Fruit fly (Drosophila melanogaster): Measurements from ENCODE around the gene Rtel1.

Rtel1 gene

DNA sequence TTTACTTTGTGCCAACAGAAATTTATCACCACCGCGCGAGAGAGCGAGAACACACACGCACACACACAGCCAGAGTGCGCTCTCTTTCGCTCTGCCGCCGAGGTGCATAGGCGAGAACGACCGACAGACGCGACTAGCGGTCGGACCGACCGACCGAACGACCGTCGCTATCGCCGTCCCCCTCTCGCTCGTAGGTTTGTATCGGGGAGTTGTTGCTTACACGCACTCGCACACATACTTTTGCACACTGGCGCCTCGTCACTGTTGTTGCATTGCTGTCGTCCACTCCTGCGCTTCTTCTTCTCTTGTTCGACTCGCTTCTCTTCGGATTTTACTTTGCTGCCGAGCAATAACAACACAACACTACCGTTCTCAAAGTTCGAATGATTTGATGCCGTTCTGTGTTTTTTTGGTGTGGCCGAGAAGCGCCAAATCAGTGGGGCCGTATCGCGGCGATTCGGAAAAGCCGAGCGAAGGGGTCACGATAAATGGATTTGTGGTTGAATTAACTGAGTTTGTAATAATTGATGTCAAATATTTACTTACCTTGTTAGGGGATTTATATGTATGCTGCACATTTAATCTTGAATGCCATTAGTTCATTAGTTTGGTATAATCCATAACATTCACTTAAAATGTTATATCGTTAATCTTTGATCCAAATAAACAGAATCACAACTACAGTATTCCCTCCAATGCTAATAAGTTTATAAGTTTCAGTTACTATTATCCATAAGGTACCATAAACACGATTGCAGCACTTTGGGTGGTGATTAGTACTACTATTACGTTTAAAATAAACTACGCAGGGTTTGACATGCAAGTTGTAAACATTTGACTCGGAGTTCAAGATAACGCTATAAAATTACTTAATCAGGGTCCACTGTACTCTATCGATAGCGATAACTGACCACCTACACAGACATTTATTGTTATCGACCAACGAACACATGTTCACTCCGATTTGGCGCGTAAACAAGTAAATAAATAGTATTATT, at the start of gene Rtel1, which contains the start of gene IntS6 (continued):
- peak; percentile 84 for TF ChIP-seq CG12942 (GFP tag; optimal IDR thresholded peaks at IDR 0.05)
- peak; percentile 79 for TF ChIP-seq CG3838 (GFP tag; optimal IDR thresholded peaks at IDR 0.05)
- no peak for TF ChIP-seq unc-4 (GFP tag; IDR thresholded peaks at IDR 0.05; ENCODE audit: partially characterized antibody)
- peak; percentile 84 for TF ChIP-seq CG18764 (GFP tag; optimal IDR thresholded peaks at IDR 0.05)
- peak; percentile 96 for TF ChIP-seq mam (GFP tag; optimal IDR thresholded peaks at IDR 0.05)
- TF ChIP-seq Ets65A (GFP tag) = peak; percentile 97
- peak; percentile 94 for TF ChIP-seq HLH54F (GFP tag; optimal IDR thresholded peaks at IDR 0.05)
- TF ChIP-seq Hr39 (optimal IDR thresholded peaks at IDR 0.05) = no peak
- TF ChIP-seq ac (GFP tag; optimal IDR thresholded peaks at IDR 0.05) = peak; percentile 18
- peak; percentile 88 for TF ChIP-seq Fer2 (tag; optimal IDR thresholded peaks at IDR 0.05)
- 0 out of 4 replicates have a peak, but pooled peaks have one; percentile 24 for TF ChIP-seq Dll (GFP tag; IDR thresholded peaks at IDR 0.05; ENCODE audit: partially characterized antibody)
- peak; percentile 75 for TF ChIP-seq Bdp1 (GFP tag; optimal IDR thresholded peaks at IDR 0.05)
- TF ChIP-seq CG8388 (GFP tag; optimal IDR thresholded peaks at IDR 0.05) = peak; percentile 87
- peak; percentile 81 for TF ChIP-seq Optix (GFP tag; IDR thresholded peaks at IDR 0.05)
- TF ChIP-seq amos (GFP tag; IDR thresholded peaks at IDR 0.05; ENCODE audit: partially characterized antibody) = peak; percentile 44; the same call in 1 of the 2 replicates
- peak; percentile 77 for TF ChIP-seq dati (GFP tag; IDR thresholded peaks at IDR 0.05)
- peak in 1 of 2 experiments; percentile 59 for TF ChIP-seq Hr78 (GFP tag; optimal IDR thresholded peaks at IDR 0.05)
- TF ChIP-seq Jarid2 (GFP tag; optimal IDR thresholded peaks at IDR 0.05) = peak; percentile 47
- TF ChIP-seq run (tag; optimal IDR thresholded peaks at IDR 0.05) = peak; percentile 69
- TF ChIP-seq Stat92E (GFP tag; optimal IDR thresholded peaks at IDR 0.05) = peak in 1 of 3 experiments; percentile 38
- TF ChIP-seq jing (GFP tag; optimal IDR thresholded peaks at IDR 0.05) = peak; percentile 78
- peak; percentile 90 for TF ChIP-seq ems (GFP tag; optimal IDR thresholded peaks at IDR 0.05)
- no peak; the same call in 1 of the 2 replicates for TF ChIP-seq CkIIα-i1 (GFP tag; IDR thresholded peaks at IDR 0.05)
- peak; percentile 88 for TF ChIP-seq CG11456 (GFP tag; IDR thresholded peaks at IDR 0.05)
- peak; percentile 85 for TF ChIP-seq CG1792 (GFP tag; optimal IDR thresholded peaks at IDR 0.05)
- TF ChIP-seq Pdp1 (GFP tag; optimal IDR thresholded peaks at IDR 0.05) = peak; percentile 85 to 95
- TF ChIP-seq CG10462 (GFP tag; optimal IDR thresholded peaks at IDR 0.05) = peak; percentile 67
- TF ChIP-seq Hand (GFP tag; optimal IDR thresholded peaks at IDR 0.05) = peak; percentile 72
- peak; percentile 91 for TF ChIP-seq E2f1 (GFP tag; IDR thresholded peaks at IDR 0.05)
- no peak for TF ChIP-seq TFAM (GFP tag; optimal IDR thresholded peaks at IDR 0.05)
- TF ChIP-seq tx (GFP tag; optimal IDR thresholded peaks at IDR 0.05) = peak; percentile 91
- TF ChIP-seq CG14965 (GFP tag; optimal IDR thresholded peaks at IDR 0.05; ENCODE audit: borderline replicate concordance) = peak; percentile 3
- TF ChIP-seq zen2 (GFP tag; IDR thresholded peaks at IDR 0.05; ENCODE audit: partially characterized antibody) = no peak
- TF ChIP-seq B-H2 (GFP tag; optimal IDR thresholded peaks at IDR 0.05) = peak; percentile 93
- peak; percentile 39 for TF ChIP-seq HLHmδ (GFP tag; optimal IDR thresholded peaks at IDR 0.05)
- TF ChIP-seq fru (optimal IDR thresholded peaks at IDR 0.05) = no peak
- TF ChIP-seq jigr1 (GFP tag; IDR thresholded peaks at IDR 0.05) = peak; percentile 80; the same call in 2 of the 3 replicates
- TF ChIP-seq CG11093 (GFP tag; IDR thresholded peaks at IDR 0.05) = peak; percentile 89
- TF ChIP-seq Lpt (GFP tag; optimal IDR thresholded peaks at IDR 0.05) = no peak
- TF ChIP-seq fd3F (GFP tag; optimal IDR thresholded peaks at IDR 0.05) = peak; percentile 87
- TF ChIP-seq CG12391 (tag; optimal IDR thresholded peaks at IDR 0.05) = peak; percentile 88
- peak; percentile 23 for TF ChIP-seq CG6683 (GFP tag; optimal IDR thresholded peaks at IDR 0.05)
- TF ChIP-seq CG10654 (GFP tag; optimal IDR thresholded peaks at IDR 0.05) = peak; percentile 84
- TF ChIP-seq oc (tag; optimal IDR thresholded peaks at IDR 0.05) = peak; percentile 83
- peak; percentile 93 for TF ChIP-seq gem (tag; optimal IDR thresholded peaks at IDR 0.05)
- no peak for TF ChIP-seq hbn (GFP tag; IDR thresholded peaks at IDR 0.05; ENCODE audit: partially characterized antibody)
- peak; percentile 88 for TF ChIP-seq CG1602 (GFP tag; optimal IDR thresholded peaks at IDR 0.05)

Measured in whole organism, embryonic.